Fruit fly (Drosophila melanogaster) whole organism, embryonic: ENCODE results near the gene CG8814.

Experiments used
- ATbp ChIP-seq: fragments of 200-800 bp; sonication (Bioruptor generic); optimal IDR thresholded peaks from 2 replicates; lab custom pipeline; 2017; ENCODE audit warnings: missing biosample characterization, mild to moderate bottlenecking, missing genetic modification characterization, missing genetic modification reagents
- Abd-B ChIP-seq: fragments of 200-800 bp; sonication (Bioruptor generic); optimal IDR thresholded peaks from 2 replicates; lab custom pipeline; 2018; ENCODE audit warnings: missing biosample characterization, mild to moderate bottlenecking, missing genetic modification characterization, moderate library complexity
- Ada2b ChIP-seq: fragments of 200-800 bp; sonication (Bioruptor generic); IDR thresholded peaks from 2 replicates; pipeline ENCODE4 v1.3.6; 2022; ENCODE audit warnings: missing biosample characterization, missing genetic modification characterization
- Asciz ChIP-seq: fragments of 200-800 bp; sonication (Bioruptor generic); optimal IDR thresholded peaks from 2 replicates; lab custom pipeline; 2017; ENCODE audit warnings: missing biosample characterization, mild to moderate bottlenecking, missing genetic modification characterization, missing genetic modification reagents
- Atf6 ChIP-seq: fragments of 200-800 bp; sonication (Bioruptor generic); IDR thresholded peaks from 2 replicates; pipeline ENCODE4 v1.3.6; 2022; ENCODE audit warnings: missing biosample characterization, missing genetic modification characterization
- CG11456 ChIP-seq: fragments of 200-800 bp; sonication (Bioruptor generic); IDR thresholded peaks from 3 replicates; pipeline ENCODE4 v1.3.6; 2022; ENCODE audit warnings: missing biosample characterization, missing genetic modification characterization
- CG12104 ChIP-seq: fragments of 200-800 bp; sonication (Bioruptor generic); optimal IDR thresholded peaks from 3 replicates; lab custom pipeline; 2016; ENCODE audit warnings: missing biosample characterization, missing genetic modification characterization
- CG12219 ChIP-seq: fragments of 200-800 bp; sonication (Bioruptor generic); optimal IDR thresholded peaks from 3 replicates; lab custom pipeline; 2018; ENCODE audit warnings: missing biosample characterization, mild to moderate bottlenecking, missing genetic modification characterization
- CG1233 ChIP-seq: fragments of 200-800 bp; sonication (Bioruptor generic); optimal IDR thresholded peaks from 4 replicates; lab custom pipeline; 2018; ENCODE audit warnings: missing biosample characterization, mild to moderate bottlenecking, missing genetic modification characterization
- CG13624 ChIP-seq: fragments of 200-800 bp; sonication (Bioruptor generic); optimal IDR thresholded peaks from 2 replicates; lab custom pipeline; 2016; ENCODE audit warnings: missing biosample characterization, missing genetic modification characterization
- CG14965 ChIP-seq: fragments of 200-800 bp; sonication (Bioruptor generic); optimal IDR thresholded peaks from 2 replicates; lab custom pipeline; 2016; ENCODE audit warnings: missing biosample characterization, missing genetic modification characterization, borderline replicate concordance
- CG17612 ChIP-seq: fragments of 200-800 bp; sonication (Bioruptor generic); IDR thresholded peaks from 2 replicates; pipeline ENCODE4 v1.3.6; 2022; ENCODE audit warnings: missing biosample characterization, missing genetic modification characterization
- CG2129 ChIP-seq: fragments of 200-800 bp; sonication (Bioruptor generic); IDR thresholded peaks from 2 replicates; pipeline ENCODE4 v1.3.6; 2022; ENCODE audit warnings: missing biosample characterization, missing genetic modification characterization; ENCODE audit not compliant: partially characterized antibody
- CG31365 ChIP-seq: fragments of 200-800 bp; sonication (Bioruptor generic); optimal IDR thresholded peaks from 2 replicates; lab custom pipeline; 2018; ENCODE audit warnings: missing biosample characterization, mild to moderate bottlenecking, missing genetic modification characterization
- CG32532 ChIP-seq: fragments of 200-800 bp; sonication (Bioruptor generic); IDR thresholded peaks from 2 replicates; pipeline ENCODE4 v1.3.6; 2022; ENCODE audit warnings: missing biosample characterization, missing genetic modification characterization
- CG3726 ChIP-seq: fragments of 200-800 bp; sonication (Bioruptor generic); IDR thresholded peaks from 3 replicates; pipeline ENCODE4, ENCODE4 v1.3.6; 2022; ENCODE audit warnings: missing biosample characterization, missing genetic modification characterization
- CG4328 ChIP-seq: fragments of 200-800 bp; sonication (Bioruptor generic); optimal IDR thresholded peaks from 3 replicates; lab custom pipeline; 2017; ENCODE audit warnings: missing biosample characterization, missing genetic modification reagents, missing genetic modification characterization
- CG6813 ChIP-seq: fragments of 200-800 bp; sonication (Bioruptor generic); optimal IDR thresholded peaks from 2 replicates; lab custom pipeline; 2017; ENCODE audit warnings: missing biosample characterization, missing genetic modification characterization, mild to moderate bottlenecking, moderate library complexity, missing genetic modification reagents
- CG9727 ChIP-seq: fragments of 200-800 bp; sonication (Bioruptor generic); optimal IDR thresholded peaks from 3 replicates; lab custom pipeline; 2017; ENCODE audit warnings: missing biosample characterization, mild to moderate bottlenecking, missing genetic modification characterization
- CG9876 ChIP-seq: fragments of 200-800 bp; sonication (Bioruptor generic); optimal IDR thresholded peaks from 2 replicates; lab custom pipeline; 2016; ENCODE audit warnings: missing biosample characterization, missing genetic modification characterization
- Jarid2 ChIP-seq: fragments of 200-800 bp; sonication (Bioruptor generic); optimal IDR thresholded peaks from 3 replicates; lab custom pipeline; 2017; ENCODE audit warnings: mild to moderate bottlenecking, missing biosample characterization, missing genetic modification reagents, missing genetic modification characterization
- Lpt ChIP-seq: fragments of >200 bp; optimal IDR thresholded peaks from 2 replicates; lab custom pipeline; 2018; ENCODE audit warnings: missing biosample characterization, missing genetic modification characterization
- MESR4 ChIP-seq: fragments of 200-800 bp; sonication (Bioruptor generic); optimal IDR thresholded peaks from 2 replicates; lab custom pipeline; 2018; ENCODE audit warnings: missing biosample characterization, mild to moderate bottlenecking, missing genetic modification characterization, moderate library complexity
- Myb ChIP-seq: fragments of 200-800 bp; sonication (Bioruptor generic); optimal IDR thresholded peaks from 2 replicates; lab custom pipeline; 2016; ENCODE audit warnings: missing biosample characterization, missing genetic modification characterization
- Nf-YA ChIP-seq: fragments of 200-800 bp; sonication (Bioruptor generic); IDR thresholded peaks from 2 replicates; pipeline ENCODE4 v1.3.6; 2022; ENCODE audit warnings: missing biosample characterization, missing genetic modification characterization
- Nf-YB ChIP-seq: fragments of 200-800 bp; sonication (Bioruptor generic); optimal IDR thresholded peaks from 3 replicates; lab custom pipeline; 2019; ENCODE audit warnings: missing biosample characterization, mild to moderate bottlenecking, missing genetic modification characterization, moderate library complexity
- Nf-YC ChIP-seq: fragments of 200-800 bp; optimal IDR thresholded peaks from 3 replicates; lab custom pipeline; 2019; ENCODE audit warnings: missing biosample characterization, mild to moderate bottlenecking, missing genetic modification characterization, moderate library complexity
- TFAM ChIP-seq: fragments of 200-800 bp; sonication (Bioruptor generic); optimal IDR thresholded peaks from 2 replicates; lab custom pipeline; 2017; ENCODE audit warnings: missing biosample characterization, missing genetic modification characterization, inconsistent platforms
- bcd ChIP-seq: fragments of 200-800 bp; sonication (Bioruptor generic); optimal IDR thresholded peaks from 2 replicates; lab custom pipeline; 2017; ENCODE audit warnings: missing biosample characterization, mild to moderate bottlenecking, missing genetic modification characterization
- bowl ChIP-seq: fragments of 200-800 bp; sonication (Bioruptor generic); IDR thresholded peaks from 2 replicates; pipeline ENCODE4 v1.3.6; 2022; ENCODE audit warnings: missing biosample characterization, missing genetic modification characterization
- bsh ChIP-seq, 2 experiments: fragments of 200-800 bp; sonication (Bioruptor generic); optimal IDR thresholded peaks; 2 replicates each; lab custom pipeline; 2017 to 2018; ENCODE audit warnings: mild to moderate bottlenecking in 2 of 2, missing biosample characterization in 2 of 2, missing genetic modification characterization in 2 of 2, moderate library complexity in 1 of 2
- cad ChIP-seq: fragments of >200 bp; optimal IDR thresholded peaks from 2 replicates; lab custom pipeline; 2017; ENCODE audit warnings: missing biosample characterization, missing genetic modification characterization
- dati ChIP-seq: fragments of 200-800 bp; sonication (Bioruptor generic); IDR thresholded peaks from 2 replicates; pipeline ENCODE4 v1.3.6; 2022; ENCODE audit warnings: missing biosample characterization, missing genetic modification characterization
- dmrt99B ChIP-seq: fragments of 200-800 bp; sonication (Bioruptor generic); optimal IDR thresholded peaks from 2 replicates; lab custom pipeline; 2018; ENCODE audit warnings: missing biosample characterization, mild to moderate bottlenecking, missing genetic modification characterization, moderate library complexity
- fd64A ChIP-seq: fragments of 200-800 bp; sonication (Bioruptor generic); optimal IDR thresholded peaks from 3 replicates; lab custom pipeline; 2018; ENCODE audit warnings: missing biosample characterization, mild to moderate bottlenecking, missing genetic modification characterization
- fu2 ChIP-seq: fragments of 200-800 bp; sonication (Bioruptor generic); optimal IDR thresholded peaks from 2 replicates; lab custom pipeline; 2016; ENCODE audit warnings: missing biosample characterization, missing genetic modification characterization
- gcm ChIP-seq: fragments of 200-800 bp; sonication (Bioruptor generic); optimal IDR thresholded peaks from 2 replicates; lab custom pipeline; 2019; ENCODE audit warnings: missing biosample characterization, mild to moderate bottlenecking, missing genetic modification characterization, moderate library complexity
- gro ChIP-seq: fragments of 200-800 bp; sonication (Bioruptor generic); optimal IDR thresholded peaks from 2 replicates; lab custom pipeline; 2016; ENCODE audit warnings: missing biosample characterization, missing genetic modification characterization
- gsb-n ChIP-seq: fragments of 200-800 bp; sonication (Bioruptor generic); optimal IDR thresholded peaks from 3 replicates; lab custom pipeline; 2018; ENCODE audit warnings: missing biosample characterization, mild to moderate bottlenecking, missing genetic modification characterization
- gt ChIP-seq: fragments of 200-800 bp; sonication (Bioruptor generic); IDR thresholded peaks from 2 replicates; pipeline ENCODE4 v1.3.6; 2022; ENCODE audit warnings: missing biosample characterization, missing genetic modification characterization
- inv ChIP-seq: fragments of 200-800 bp; sonication (Bioruptor generic); IDR thresholded peaks from 2 replicates; pipeline ENCODE4 v1.3.6; 2022; ENCODE audit warnings: missing biosample characterization, missing genetic modification characterization; ENCODE audit not compliant: partially characterized antibody
- jigr1 ChIP-seq: fragments of 200-800 bp; sonication (Bioruptor generic); IDR thresholded peaks from 3 replicates; pipeline ENCODE4 v1.3.6; 2022; ENCODE audit warnings: missing biosample characterization, missing genetic modification characterization
- klu ChIP-seq: fragments of 200-800 bp; sonication (Bioruptor generic); IDR thresholded peaks from 2 replicates; pipeline ENCODE4 v1.3.6; 2022; ENCODE audit warnings: missing biosample characterization, missing genetic modification characterization
- lola ChIP-seq, 3 experiments: fragments of >200 bp in 2 of 3; fragments of 200-800 bp in 1 of 3; sonication (Bioruptor generic) in 1 of 3; optimal IDR thresholded peaks; 2 replicates each; lab custom pipeline; 2017 to 2019; ENCODE audit warnings: missing biosample characterization in 3 of 3, missing genetic modification characterization in 3 of 3, mild to moderate bottlenecking in 1 of 3, moderate library complexity in 1 of 3
- luna ChIP-seq: fragments of 200-800 bp; sonication (Bioruptor generic); optimal IDR thresholded peaks from 2 replicates; lab custom pipeline; 2016; ENCODE audit warnings: missing biosample characterization, missing genetic modification characterization
- ranshi ChIP-seq: fragments of 200-800 bp; sonication (Bioruptor generic); IDR thresholded peaks from 2 replicates; pipeline ENCODE4 v1.3.6; 2022; ENCODE audit warnings: missing biosample characterization, missing genetic modification characterization
- seq ChIP-seq: fragments of 200-800 bp; sonication (Bioruptor generic); IDR thresholded peaks from 2 replicates; pipeline ENCODE4 v1.3.6; 2022; ENCODE audit warnings: missing biosample characterization, missing genetic modification characterization
- so ChIP-seq: fragments of 200-800 bp; sonication (Bioruptor generic); IDR thresholded peaks from 3 replicates; pipeline ENCODE4 v1.3.6; 2022; ENCODE audit warnings: missing biosample characterization, missing genetic modification characterization
- stwl ChIP-seq: fragments of 200-800 bp; sonication (Bioruptor generic); optimal IDR thresholded peaks from 3 replicates; lab custom pipeline; 2018; ENCODE audit warnings: missing biosample characterization, mild to moderate bottlenecking, missing genetic modification characterization, moderate library complexity
- usp ChIP-seq: fragments of >200 bp; optimal IDR thresholded peaks from 2 replicates; lab custom pipeline; 2017; ENCODE audit warnings: missing biosample characterization, missing genetic modification characterization
- z ChIP-seq: fragments of 200-800 bp; sonication (Bioruptor generic); IDR thresholded peaks from 3 replicates; pipeline ENCODE4 v1.3.6; 2022; ENCODE audit warnings: missing biosample characterization, missing genetic modification characterization

The CG8814 gene

DNA sequence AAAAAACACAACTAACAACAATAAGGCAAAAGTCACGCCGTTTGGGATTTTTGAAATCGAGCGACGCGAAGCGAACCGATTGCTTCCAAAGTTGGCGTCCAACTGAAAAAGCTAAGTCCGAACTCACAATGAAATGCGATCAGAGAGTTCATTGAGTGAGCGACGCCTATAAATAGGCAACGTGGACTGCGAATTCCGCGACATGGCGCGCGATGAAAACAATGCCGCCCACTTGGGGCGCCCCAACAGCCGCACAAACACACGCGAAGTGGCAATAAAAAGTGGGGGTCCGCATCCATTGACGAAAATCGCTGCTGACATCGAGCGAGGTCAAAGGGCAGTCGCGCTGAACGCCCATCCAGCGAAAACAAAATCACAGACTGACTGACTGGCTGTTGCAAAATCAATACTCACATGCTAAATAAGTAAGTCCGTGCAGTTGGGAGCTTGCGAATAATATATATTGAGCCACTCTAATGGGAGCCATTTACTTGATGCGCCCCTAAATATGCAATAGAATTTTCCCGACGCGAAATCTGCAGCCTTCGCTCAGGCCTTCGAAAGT lies 19.4 kb upstream of the CG8814 start (continued):
- no peak for TF ChIP-seq CG4328
- TF ChIP-seq CG12219 (GFP tag; lab: Kevin White, UChicago): no peak
- no peak for TF ChIP-seq CG17612 (GFP tag; lab: Robert Waterston, UW)
- TF ChIP-seq inv: no peak
- no peak for TF ChIP-seq fu2 (GFP tag; lab: Kevin White, UChicago)
- TF ChIP-seq CG11456: no peak
- TF ChIP-seq fd64A (GFP tag; lab: Kevin White, UChicago): no peak
- no peak for TF ChIP-seq dati (GFP tag; lab: Robert Waterston, UW)
- no peak for TF ChIP-seq Asciz (GFP tag; lab: Kevin White, UChicago)
- no peak for TF ChIP-seq bsh (GFP tag; optimal IDR thresholded peaks at IDR 0.05; lab: Kevin White, UChicago)
- TF ChIP-seq Ada2b (GFP tag; lab: Robert Waterston, UW): no peak
- no peak for TF ChIP-seq ranshi (GFP tag; lab: Robert Waterston, UW)
- TF ChIP-seq MESR4: no peak
- no peak for TF ChIP-seq Nf-YA (GFP tag; lab: Robert Waterston, UW)
- no peak for TF ChIP-seq CG1233 (GFP tag; lab: Kevin White, UChicago)
- TF ChIP-seq klu (GFP tag; lab: Robert Waterston, UW): no peak
- no peak for TF ChIP-seq gt (GFP tag; lab: Robert Waterston, UW)
- no peak for TF ChIP-seq CG31365 (tag; lab: Kevin White, UChicago)
- TF ChIP-seq bowl (GFP tag; lab: Robert Waterston, UW): peak; percentile 27; the same call in 1 of the 2 replicates
- no peak for TF ChIP-seq CG2129 (GFP tag; lab: Robert Waterston, UW)
- TF ChIP-seq Jarid2 (GFP tag; lab: Kevin White, UChicago): peak; percentile 59
- TF ChIP-seq Lpt (GFP tag; lab: Kevin White, UChicago): no peak
- no peak for TF ChIP-seq usp (GFP tag; lab: Kevin White, UChicago)
- TF ChIP-seq CG12104: no peak
- TF ChIP-seq CG32532 (GFP tag; lab: Robert Waterston, UW): no peak
- no peak for TF ChIP-seq CG9727 (GFP tag; lab: Kevin White, UChicago)
- TF ChIP-seq Nf-YB (GFP tag; lab: Kevin White, UChicago): no peak
- TF ChIP-seq Myb: no peak
- TF ChIP-seq jigr1 (GFP tag; lab: Robert Waterston, UW): no peak
- TF ChIP-seq Nf-YC (tag; lab: Kevin White, UChicago): no peak
- TF ChIP-seq z (GFP tag; lab: Robert Waterston, UW): 0 out of 3 replicates have a peak, but pooled peaks have one; percentile 39
- TF ChIP-seq stwl: no peak
- no peak for TF ChIP-seq TFAM (GFP tag; lab: Kevin White, UChicago)
- no peak for TF ChIP-seq luna
- TF ChIP-seq Atf6 (GFP tag; lab: Robert Waterston, UW): no peak
- TF ChIP-seq so (GFP tag; lab: Robert Waterston, UW): 0 out of 3 replicates have a peak, but pooled peaks have one; percentile 48
- no peak for TF ChIP-seq lola (GFP tag; optimal IDR thresholded peaks at IDR 0.05; lab: Kevin White, UChicago)
- no peak for TF ChIP-seq gsb-n (tag; lab: Kevin White, UChicago)
- TF ChIP-seq bcd: no peak
- TF ChIP-seq Abd-B: no peak
- no peak for TF ChIP-seq CG14965 (GFP tag; lab: Kevin White, UChicago)
- TF ChIP-seq gcm (GFP tag; lab: Kevin White, UChicago): no peak
- no peak for TF ChIP-seq CG9876 (GFP tag; lab: Kevin White, UChicago)
- TF ChIP-seq seq (GFP tag; lab: Robert Waterston, UW): no peak
- no peak for TF ChIP-seq CG3726
- TF ChIP-seq CG6813: no peak
- TF ChIP-seq ATbp (GFP tag; lab: Kevin White, UChicago): no peak
- no peak for TF ChIP-seq gro (GFP tag; lab: Kevin White, UChicago)
- TF ChIP-seq CG13624: no peak
- TF ChIP-seq dmrt99B (tag; lab: Kevin White, UChicago): no peak
- TF ChIP-seq cad (GFP tag; lab: Kevin White, UChicago): no peak
